Worm (Caenorhabditis elegans) whole organism, L4/young adult: ENCODE measurements around the gene fbxa-39.

Experiments used
- W03F9.2 ChIP-seq: fragments of 150-350 bp; optimal IDR thresholded peaks from 2 replicates; lab custom pipeline; 2014; ENCODE audit warnings: missing biosample characterization, missing genetic modification characterization
- him-1 ChIP-seq: sonication (generic microtip); optimal IDR thresholded peaks from 2 replicates; lab custom pipeline; 2016; ENCODE audit warnings: missing genotype, missing genetic modification reagents, missing genetic modification characterization, missing compliant biosample characterization

DNA sequence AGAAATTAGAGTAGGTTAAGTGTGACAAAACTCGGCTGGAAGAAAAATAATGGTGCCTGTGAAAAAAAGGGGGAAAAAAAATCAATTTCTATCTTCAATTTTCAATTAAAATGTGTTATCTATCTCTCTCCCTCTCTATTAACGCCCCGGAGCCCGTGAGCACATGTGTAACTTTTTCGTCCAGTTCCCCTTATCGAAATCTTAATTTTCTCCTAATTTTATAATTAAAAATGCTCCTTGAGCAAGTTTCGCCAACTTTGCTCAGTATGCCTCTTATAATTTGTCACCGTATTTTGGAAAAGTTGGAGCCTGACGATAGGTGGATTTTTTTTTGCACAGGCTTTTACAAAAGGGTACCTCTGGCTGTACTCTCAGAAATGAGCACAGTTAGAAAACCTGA, 35.2 kb downstream of the fbxa-39 start, which contains the start of the genes fbxa-1 and Y54F10BM.20:
- TF ChIP-seq him-1, result no peak
- TF ChIP-seq W03F9.2, result no peak
